Worm (Caenorhabditis elegans) whole organism, L3 larva: ENCODE results near the gene vglu-2.

Experiments
- R02D3.7 ChIP-seq: fragments of 150-350 bp; optimal IDR thresholded peaks from 2 replicates; lab custom pipeline; 2014; ENCODE audit warnings: missing biosample characterization, missing genetic modification characterization
- ZK546.5 ChIP-seq: sonication (generic microtip); optimal IDR thresholded peaks from 2 replicates; lab custom pipeline; 2017; ENCODE audit warnings: missing biosample characterization, missing genetic modification characterization
- ceh-16 ChIP-seq: sonication (generic microtip); optimal IDR thresholded peaks from 2 replicates; lab custom pipeline; 2017; ENCODE audit warnings: missing biosample characterization, missing genetic modification characterization
- ceh-28 ChIP-seq: fragments of 150-350 bp; optimal IDR thresholded peaks from 2 replicates; lab custom pipeline; 2014; ENCODE audit warnings: missing biosample characterization, missing genetic modification reagents, missing genetic modification characterization
- ceh-82 ChIP-seq: fragments of 150-350 bp; optimal IDR thresholded peaks from 2 replicates; lab custom pipeline; 2014; ENCODE audit warnings: missing biosample characterization, missing genetic modification characterization
- daf-12 ChIP-seq: fragments of 150-350 bp; optimal IDR thresholded peaks from 2 replicates; lab custom pipeline; 2014; ENCODE audit warnings: missing biosample characterization, missing genetic modification reagents, missing genetic modification characterization
- egl-5 ChIP-seq: fragments of 150-350 bp; optimal IDR thresholded peaks from 2 replicates; lab custom pipeline; 2017; ENCODE audit warnings: missing biosample characterization, missing genetic modification reagents, missing genetic modification characterization, inconsistent platforms
- elt-1 ChIP-seq: fragments of 150-350 bp; optimal IDR thresholded peaks from 2 replicates; lab custom pipeline; 2014; ENCODE audit warnings: missing biosample characterization, missing genetic modification characterization
- elt-2 ChIP-seq: sonication (generic microtip); optimal IDR thresholded peaks from 2 replicates; lab custom pipeline; 2016; ENCODE audit warnings: missing genetic modification reagents, mild to moderate bottlenecking, missing genetic modification characterization, missing compliant biosample characterization
- elt-3 ChIP-seq, 3 experiments: fragments of 150-350 bp in 1 of 3; sonication (generic microtip) in 2 of 3; optimal IDR thresholded peaks; 2 replicates in 2 of 3; 4 replicates in 1 of 3; lab custom pipeline; 2014 to 2017; ENCODE audit warnings: missing biosample characterization in 3 of 3, missing genetic modification characterization in 3 of 3
- fkh-10 ChIP-seq: sonication (generic microtip); optimal IDR thresholded peaks from 2 replicates; lab custom pipeline; 2017; ENCODE audit warnings: missing biosample characterization, missing genetic modification reagents, missing genetic modification characterization
- fkh-2 ChIP-seq: fragments of 150-350 bp; optimal IDR thresholded peaks from 2 replicates; lab custom pipeline; 2014; ENCODE audit warnings: missing biosample characterization, missing genetic modification reagents, missing genetic modification characterization
- hmg-11 ChIP-seq: sonication (generic microtip); optimal IDR thresholded peaks from 2 replicates; lab custom pipeline; 2016; ENCODE audit warnings: missing genetic modification characterization, missing compliant biosample characterization
- jun-1 ChIP-seq: fragments of 150-350 bp; optimal IDR thresholded peaks from 2 replicates; lab custom pipeline; 2014; ENCODE audit warnings: missing biosample characterization, missing genetic modification reagents, missing genetic modification characterization
- lin-15B ChIP-seq: fragments of 150-350 bp; optimal IDR thresholded peaks from 2 replicates; lab custom pipeline; 2014; ENCODE audit warnings: missing biosample characterization, missing genetic modification characterization
- lin-39 ChIP-seq: fragments of 150-350 bp; optimal IDR thresholded peaks from 2 replicates; lab custom pipeline; 2018; ENCODE audit warnings: missing biosample characterization, missing genetic modification reagents, missing genetic modification characterization
- nfya-1 ChIP-seq: sonication (generic microtip); optimal IDR thresholded peaks from 2 replicates; lab custom pipeline; 2017; ENCODE audit warnings: missing genetic modification characterization, mild to moderate bottlenecking, missing compliant biosample characterization, antibody characterized with exemption, moderate library complexity; ENCODE audit not compliant: insufficient read depth
- nhr-11 ChIP-seq: fragments of 150-350 bp; optimal IDR thresholded peaks from 2 replicates; lab custom pipeline; 2014; ENCODE audit warnings: missing biosample characterization, missing genetic modification characterization
- nhr-12 ChIP-seq: fragments of 150-350 bp; optimal IDR thresholded peaks from 2 replicates; lab custom pipeline; 2014; ENCODE audit warnings: missing biosample characterization, missing genetic modification characterization
- nhr-23 ChIP-seq: fragments of 150-350 bp; optimal IDR thresholded peaks from 2 replicates; lab custom pipeline; 2014; ENCODE audit warnings: missing biosample characterization, missing genetic modification reagents, missing genetic modification characterization
- nhr-237 ChIP-seq: fragments of 150-350 bp; optimal IDR thresholded peaks from 2 replicates; lab custom pipeline; 2014; ENCODE audit warnings: missing biosample characterization, missing genetic modification characterization
- nhr-25 ChIP-seq: sonication (generic microtip); optimal IDR thresholded peaks from 2 replicates; lab custom pipeline; 2017; ENCODE audit warnings: missing biosample characterization, missing genetic modification characterization
- nhr-43 ChIP-seq: sonication (generic microtip); optimal IDR thresholded peaks from 2 replicates; lab custom pipeline; 2016; ENCODE audit warnings: mild to moderate bottlenecking, missing genetic modification characterization, missing compliant biosample characterization; ENCODE audit not compliant: poor library complexity, severe bottlenecking
- nhr-67 ChIP-seq: fragments of 150-350 bp; optimal IDR thresholded peaks from 2 replicates; lab custom pipeline; 2014; ENCODE audit warnings: missing biosample characterization, missing genetic modification characterization
- pha-4 ChIP-seq: fragments of 150-350 bp; optimal IDR thresholded peaks from 2 replicates; lab custom pipeline; 2014; ENCODE audit warnings: missing biosample characterization, missing genetic modification reagents, missing genetic modification characterization
- pqm-1 ChIP-seq: fragments of 150-350 bp; optimal IDR thresholded peaks from 2 replicates; lab custom pipeline; 2017; ENCODE audit warnings: missing biosample characterization, missing genetic modification characterization, inconsistent platforms
- sea-2 ChIP-seq: fragments of 150-350 bp; sonication (generic microtip); optimal IDR thresholded peaks from 4 replicates; lab custom pipeline; 2014; ENCODE audit warnings: missing biosample characterization, missing genetic modification reagents, missing genetic modification characterization
- snpc-4 ChIP-seq: fragments of 150-350 bp; optimal IDR thresholded peaks from 2 replicates; lab custom pipeline; 2014; ENCODE audit warnings: missing biosample characterization, missing genetic modification characterization
- tbx-2 ChIP-seq: sonication (generic microtip); optimal IDR thresholded peaks from 2 replicates; lab custom pipeline; 2016; ENCODE audit warnings: mild to moderate bottlenecking, missing genetic modification characterization, missing compliant biosample characterization
- unc-62 ChIP-seq: fragments of 150-350 bp; sonication (generic microtip); optimal IDR thresholded peaks from 4 replicates; lab custom pipeline; 2014; ENCODE audit warnings: missing biosample characterization, missing genetic modification reagents, missing genetic modification characterization
- zag-1 ChIP-seq: fragments of 150-350 bp; optimal IDR thresholded peaks from 2 replicates; lab custom pipeline; 2014; ENCODE audit warnings: missing biosample characterization, missing genetic modification characterization

vglu-2 gene

ce11 chrIII:10305295-10305694 is 10.4 kb downstream of the vglu-2 start:
- TF ChIP-seq elt-2 (tag; lab: Kevin White, UChicago) (peak; percentile 71), jun-1 (peak; percentile 24), nhr-67 (tag; lab: Kevin White, UChicago) (no peak), pqm-1 (tag; lab: Kevin White, UChicago) (peak; percentile 59), nhr-11 (tag; lab: Kevin White, UChicago) (no peak)

- no peak for TF ChIP-seq ceh-28 (tag; lab: Kevin White, UChicago)
- peak; percentile 53 for TF ChIP-seq nhr-25 (tag; lab: Kevin White, UChicago)
- peak; percentile 80 for TF ChIP-seq elt-1 (tag; lab: Kevin White, UChicago)
These were observed 11.1 kb downstream of the vglu-2 start, which contains the start of gene T07A5.1 for ce11 chrIII:10306049-10306448. TSS of gene T07A5.1 (minus strand) at chrIII:10306197.

- TF ChIP-seq ZK546.5 (tag; lab: Kevin White, UChicago): no peak
- TF ChIP-seq ceh-82 (tag; lab: Kevin White, UChicago): no peak
- TF ChIP-seq elt-3 (tag; optimal IDR thresholded peaks at IDR 0.05; lab: Kevin White, UChicago): no peak
- no peak for TF ChIP-seq tbx-2 (tag; lab: Kevin White, UChicago)
- no peak for TF ChIP-seq elt-2 (tag; lab: Kevin White, UChicago)
These were observed 16.1 kb downstream of the vglu-2 start, which contains the start of gene T07A5.7 for ce11 chrIII:10311016-10311415. TSS of gene T07A5.7 (minus strand) at chrIII:10311116.

DNA sequence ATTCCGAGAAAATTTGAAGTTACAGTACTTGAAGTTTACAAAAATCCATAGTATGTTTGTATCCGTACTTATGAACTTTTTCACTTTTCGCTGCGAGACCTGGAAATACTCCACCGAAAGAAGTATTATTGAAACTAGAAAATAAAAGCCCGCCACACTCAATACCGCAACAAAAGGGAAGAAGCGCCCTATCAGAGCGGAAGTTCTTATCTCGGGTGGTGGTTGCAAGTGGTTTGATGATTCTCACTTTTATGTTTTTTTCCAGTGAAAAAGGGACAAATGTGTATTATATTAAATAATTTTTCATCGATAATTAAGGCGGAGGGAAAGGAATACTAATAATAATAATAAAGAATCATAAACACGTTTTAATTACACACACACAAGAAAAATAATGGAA is 19.3 kb downstream of the vglu-2 start:
- peak; percentile 16 for TF ChIP-seq pha-4 (tag; lab: Kevin White, UChicago)
- TF ChIP-seq pqm-1 (tag; lab: Kevin White, UChicago): no peak
- peak; percentile 70 for TF ChIP-seq elt-2 (tag; lab: Kevin White, UChicago)

DNA sequence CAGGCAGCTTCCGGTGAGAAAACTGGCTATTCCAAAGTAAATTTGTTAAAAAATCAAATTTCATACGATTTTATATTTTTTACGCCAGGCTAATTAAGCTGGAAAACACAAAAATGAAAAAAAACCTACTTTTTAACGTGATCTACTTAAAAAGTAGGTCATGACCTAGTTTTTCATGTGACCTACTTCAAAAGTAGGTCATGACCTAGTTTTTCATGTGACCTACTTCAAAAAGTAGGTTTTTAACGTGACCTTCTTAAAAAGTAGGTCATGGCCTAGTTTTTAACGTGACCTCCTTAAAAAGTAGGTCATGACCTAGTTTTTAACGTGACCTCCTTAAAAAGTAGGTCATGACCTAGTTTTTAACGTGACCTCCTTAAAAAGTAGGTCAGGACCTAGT is 21.7 kb downstream of the vglu-2 start:
- TF ChIP-seq nhr-23 (tag; lab: Kevin White, UChicago): peak; percentile 68

ce11 chrIII:10318062-10318609 is 23.2 kb downstream of the vglu-2 start, which contains the start of the genes unc-50 and ostf-4:
TSS of gene unc-50 (minus strand) at chrIII:10318162.
TSS of gene ostf-4 (minus strand) at chrIII:10318559.
- TF ChIP-seq daf-12 (tag; lab: Kevin White, UChicago) (no peak), nhr-67 (tag; lab: Kevin White, UChicago) (no peak), nhr-237 (no peak), ceh-82 (tag; lab: Kevin White, UChicago) (no peak), lin-15B (no peak), ceh-16 (tag; lab: Kevin White, UChicago) (no peak), fkh-10 (no peak), egl-5 (tag; lab: Kevin White, UChicago) (no peak), fkh-2 (tag; lab: Kevin White, UChicago) (no peak), sea-2 (GFP tag; lab: Kevin White, UChicago) (no peak), R02D3.7 (tag; lab: Kevin White, UChicago) (no peak), nhr-43 (tag; lab: Kevin White, UChicago) (no peak), nfya-1 (tag; lab: Kevin White, UChicago) (no peak), zag-1 (no peak), unc-62 (GFP tag; lab: Kevin White, UChicago) (no peak), nhr-12 (tag; lab: Kevin White, UChicago) (no peak)

ce11 chrIII:10318755-10319154 is 23.8 kb downstream of the vglu-2 start, which contains the start of gene unc-69:
TSS of gene unc-69 (plus strand) at chrIII:10318939.
- TF ChIP-seq ceh-82 (tag; lab: Kevin White, UChicago) (no peak), nhr-67 (tag; lab: Kevin White, UChicago) (no peak), ceh-28 (tag; lab: Kevin White, UChicago) (peak; percentile 88), nhr-25 (tag; lab: Kevin White, UChicago) (peak; percentile 12), lin-15B (peak; percentile 86), lin-39 (tag; lab: Kevin White, UChicago) (peak; percentile 79), nhr-23 (tag; lab: Kevin White, UChicago) (peak; percentile 56), ceh-16 (tag; lab: Kevin White, UChicago) (no peak), nfya-1 (tag; lab: Kevin White, UChicago) (peak; percentile 86), hmg-11 (tag; lab: Kevin White, UChicago) (peak; percentile 88), pha-4 (tag; lab: Kevin White, UChicago) (peak; percentile 80), egl-5 (tag; lab: Kevin White, UChicago) (peak; percentile 37), elt-2 (tag; lab: Kevin White, UChicago) (peak; percentile 7), snpc-4 (tag; lab: Kevin White, UChicago) (peak; percentile 28)
